Fruit fly (Drosophila melanogaster) whole organism, prepupa: ENCODE data around the gene CG15169.
A peak's percentile ranks its signal among the peaks of the same experiment; 100 is the strongest.

Source experiments
- Blimp-1 ChIP-seq: fragments of 200-800 bp; sonication (Bioruptor generic); optimal IDR thresholded peaks from 3 replicates; lab custom pipeline; 2017; ENCODE audit warnings: missing biosample characterization, missing genetic modification characterization, mild to moderate bottlenecking, moderate library complexity, missing genetic modification reagents
- CG6163 ChIP-seq: fragments of 200-800 bp; sonication (Bioruptor generic); IDR thresholded peaks from 3 replicates; pipeline ENCODE4 v1.3.6; 2022; ENCODE audit warnings: missing biosample characterization, missing genetic modification characterization
- CG6808 ChIP-seq: fragments of 200-800 bp; sonication (Bioruptor generic); optimal IDR thresholded peaks from 3 replicates; lab custom pipeline; 2017; ENCODE audit warnings: missing biosample characterization, missing genetic modification characterization, mild to moderate bottlenecking, moderate library complexity, missing genetic modification reagents
- Eip75B ChIP-seq: fragments of 200-800 bp; sonication (Bioruptor generic); optimal IDR thresholded peaks from 3 replicates; lab custom pipeline; 2016; ENCODE audit warnings: missing biosample characterization, missing genetic modification characterization
- Gug ChIP-seq: fragments of 200-800 bp; sonication (Bioruptor generic); IDR thresholded peaks from 2 replicates; pipeline ENCODE4 v1.3.6; 2022; ENCODE audit warnings: missing biosample characterization, missing genetic modification characterization
- Hr39 ChIP-seq: fragments of 200-800 bp; sonication (Bioruptor generic); optimal IDR thresholded peaks from 2 replicates; lab custom pipeline; 2016; ENCODE audit warnings: missing biosample characterization, missing genetic modification characterization
- Lpt ChIP-seq: fragments of 200-800 bp; sonication (Bioruptor generic); optimal IDR thresholded peaks from 3 replicates; lab custom pipeline; 2016; ENCODE audit warnings: missing biosample characterization, missing genetic modification characterization
- Sox102F ChIP-seq: fragments of 200-800 bp; sonication (Bioruptor generic); optimal IDR thresholded peaks from 2 replicates; lab custom pipeline; 2016; ENCODE audit warnings: missing biosample characterization, mild to moderate bottlenecking, missing genetic modification characterization
- net ChIP-seq: fragments of 200-800 bp; sonication (Bioruptor generic); optimal IDR thresholded peaks from 3 replicates; lab custom pipeline; 2016; ENCODE audit warnings: missing biosample characterization, missing genetic modification characterization

DNA sequence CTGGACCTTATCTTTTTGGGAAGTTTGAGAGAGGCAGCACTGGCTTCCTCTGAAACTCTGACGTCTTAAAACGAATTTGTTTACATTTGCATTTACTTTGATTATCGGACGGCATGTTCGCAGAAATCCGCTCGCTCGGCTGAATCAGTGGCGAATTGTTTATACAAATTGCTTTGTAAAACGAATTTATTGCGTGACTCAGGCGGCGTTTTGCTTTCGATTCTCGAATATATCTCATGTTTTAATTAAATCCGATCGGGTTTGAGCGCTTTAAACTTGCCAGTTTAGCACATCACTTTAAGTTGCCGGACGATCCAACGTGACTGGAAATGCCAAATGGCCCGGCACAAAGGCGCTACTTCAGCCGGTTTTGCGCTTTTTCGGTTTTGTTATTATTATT is 6.7 kb upstream of the CG15169 start:
- TF ChIP-seq CG6808 (GFP tag; lab: Kevin White, UChicago) (no peak), CG6163 (GFP tag; lab: Robert Waterston, UW) (0 out of 3 replicates have a peak, but pooled peaks have one; percentile 30), Hr39 (no peak), Blimp-1 (GFP tag; lab: Kevin White, UChicago) (no peak), Lpt (GFP tag; lab: Kevin White, UChicago) (no peak), Eip75B (GFP tag; lab: Kevin White, UChicago) (no peak), Gug (no peak), net (GFP tag; lab: Kevin White, UChicago) (no peak), Sox102F (GFP tag; lab: Kevin White, UChicago) (no peak)
